Fruit fly (Drosophila melanogaster): ENCODE data around the gene enc.

Gene enc

dm6 chr3L:3818566-3819325 lies at the start of gene enc:
Gene enc, plus strand, starts transcription at chr3L:3818679.
- TF ChIP-seq jim (GFP tag; optimal IDR thresholded peaks at IDR 0.05) (no peak), N (GFP tag; optimal IDR thresholded peaks at IDR 0.05) (no peak), ey (GFP tag; optimal IDR thresholded peaks at IDR 0.05) (no peak), fru (GFP tag; optimal IDR thresholded peaks at IDR 0.05) (no peak), rgr (GFP tag; optimal IDR thresholded peaks at IDR 0.05) (no peak), usp (GFP tag; optimal IDR thresholded peaks at IDR 0.05) (no peak), brk (GFP tag; optimal IDR thresholded peaks at IDR 0.05) (peak; percentile 36), GATAd (GFP tag; optimal IDR thresholded peaks at IDR 0.05) (no peak), Hr83 (GFP tag; optimal IDR thresholded peaks at IDR 0.05; ENCODE audit: poor library complexity, severe bottlenecking) (peak; percentile 45), Jra (GFP tag; optimal IDR thresholded peaks at IDR 0.05) (peak; percentile 23), psq (GFP tag; optimal IDR thresholded peaks at IDR 0.05) (peak; percentile 15), lola (GFP tag; optimal IDR thresholded peaks at IDR 0.05) (no peak), Dfd (GFP tag; optimal IDR thresholded peaks at IDR 0.05) (no peak), Hr78 (GFP tag; optimal IDR thresholded peaks at IDR 0.05) (no peak), Hnf4 (GFP tag; optimal IDR thresholded peaks at IDR 0.05) (no peak), Sp1 (GFP tag; optimal IDR thresholded peaks at IDR 0.05) (no peak), Mio (GFP tag; optimal IDR thresholded peaks at IDR 0.05) (no peak), pan (optimal IDR thresholded peaks at IDR 0.05) (no peak), CrebA (GFP tag; optimal IDR thresholded peaks at IDR 0.05; ENCODE audit: borderline replicate concordance) (no peak), dsf (GFP tag; optimal IDR thresholded peaks at IDR 0.05; ENCODE audit: borderline replicate concordance) (no peak), woc (GFP tag; optimal IDR thresholded peaks at IDR 0.05) (peak; percentile 56), dl (GFP tag; optimal IDR thresholded peaks at IDR 0.05; ENCODE audit: insufficient read depth in 1 of 2, partially characterized antibody in 2 of 2) (no peak), br (GFP tag; optimal IDR thresholded peaks at IDR 0.05) (no peak), h (GFP tag; optimal IDR thresholded peaks at IDR 0.05) (no peak), Vsx2 (GFP tag; optimal IDR thresholded peaks at IDR 0.05; ENCODE audit: partially characterized antibody) (no peak), Dif (GFP tag; optimal IDR thresholded peaks at IDR 0.05; ENCODE audit: partially characterized antibody) (no peak), CG32264 (GFP tag; optimal IDR thresholded peaks at IDR 0.05) (no peak), foxo (GFP tag; optimal IDR thresholded peaks at IDR 0.05) (no peak), dmrt93B (GFP tag; optimal IDR thresholded peaks at IDR 0.05) (no peak), tai (GFP tag; optimal IDR thresholded peaks at IDR 0.05) (peak; percentile 84), sv (GFP tag; optimal IDR thresholded peaks at IDR 0.05) (no peak), Myc (optimal IDR thresholded peaks at IDR 0.05) (no peak), OdsH (GFP tag; optimal IDR thresholded peaks at IDR 0.05) (no peak), Rel (GFP tag; optimal IDR thresholded peaks at IDR 0.05) (no peak), Rel (tag; optimal IDR thresholded peaks at IDR 0.05) (peak; percentile 88), CG9705 (GFP tag; optimal IDR thresholded peaks at IDR 0.05) (no peak), HLH106 (tag; optimal IDR thresholded peaks at IDR 0.05) (no peak), Abd-B (GFP tag; optimal IDR thresholded peaks at IDR 0.05) (no peak), sage (GFP tag; optimal IDR thresholded peaks at IDR 0.05) (peak; percentile 46)

DNA sequence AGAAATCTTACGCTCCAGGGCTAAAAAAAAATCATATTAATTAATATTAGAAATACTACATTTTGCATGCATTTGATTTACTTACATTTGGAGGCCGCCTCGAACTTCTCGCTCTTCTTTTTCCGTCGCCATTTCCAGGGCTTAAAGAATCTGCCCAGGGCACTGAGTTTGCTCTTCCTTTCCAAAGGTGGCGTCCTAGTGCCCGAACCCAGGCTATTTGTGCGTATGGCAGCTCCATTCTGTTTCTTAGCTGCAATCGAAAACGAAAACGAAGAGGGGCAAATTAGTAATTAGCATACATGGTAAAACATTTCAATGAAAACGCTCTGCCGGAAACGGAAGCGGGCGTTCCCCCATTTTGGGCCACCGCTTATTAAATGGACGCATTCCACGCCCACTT lies 49.3 kb upstream of the enc start:
- no peak for TF ChIP-seq Rel (GFP tag; optimal IDR thresholded peaks at IDR 0.05)
- TF ChIP-seq Rel (tag; optimal IDR thresholded peaks at IDR 0.05) = no peak
- no peak for TF ChIP-seq sv (GFP tag; optimal IDR thresholded peaks at IDR 0.05)
- no peak for TF ChIP-seq dsf (GFP tag; optimal IDR thresholded peaks at IDR 0.05; ENCODE audit: borderline replicate concordance)
- no peak for TF ChIP-seq CG32264 (GFP tag; optimal IDR thresholded peaks at IDR 0.05)
- TF ChIP-seq fru (GFP tag; optimal IDR thresholded peaks at IDR 0.05) = no peak
- no peak for TF ChIP-seq sage (GFP tag; optimal IDR thresholded peaks at IDR 0.05)
- TF ChIP-seq HLH106 (tag; optimal IDR thresholded peaks at IDR 0.05) = no peak
- no peak for TF ChIP-seq N (GFP tag; optimal IDR thresholded peaks at IDR 0.05)
- no peak for TF ChIP-seq Mio (GFP tag; optimal IDR thresholded peaks at IDR 0.05)
- TF ChIP-seq pan (optimal IDR thresholded peaks at IDR 0.05) = no peak
- no peak for TF ChIP-seq Jra (GFP tag; optimal IDR thresholded peaks at IDR 0.05)
- no peak for TF ChIP-seq Vsx2 (GFP tag; optimal IDR thresholded peaks at IDR 0.05; ENCODE audit: partially characterized antibody)
- no peak for TF ChIP-seq ey (GFP tag; optimal IDR thresholded peaks at IDR 0.05)
- no peak for TF ChIP-seq Abd-B (GFP tag; optimal IDR thresholded peaks at IDR 0.05)
- no peak for TF ChIP-seq Hr83 (GFP tag; optimal IDR thresholded peaks at IDR 0.05; ENCODE audit: poor library complexity, severe bottlenecking)
- no peak for TF ChIP-seq Dif (GFP tag; optimal IDR thresholded peaks at IDR 0.05; ENCODE audit: partially characterized antibody)
- no peak for TF ChIP-seq lola (GFP tag; optimal IDR thresholded peaks at IDR 0.05)
- TF ChIP-seq brk (GFP tag; optimal IDR thresholded peaks at IDR 0.05) = no peak
- TF ChIP-seq Myc (optimal IDR thresholded peaks at IDR 0.05) = no peak
- TF ChIP-seq jim (GFP tag; optimal IDR thresholded peaks at IDR 0.05) = no peak
